Worm (Caenorhabditis elegans): ENCODE measurements around the gene srd-1.

srd-1 gene

ce11 chrII:10182634-10183033 is at the start of gene srd-1:
srd-1 (minus strand) TSS chrII:10182734.
- TF ChIP-seq B0310.2 (tag; optimal IDR thresholded peaks at IDR 0.05) = no peak
- no peak for TF ChIP-seq hnd-1 (tag; optimal IDR thresholded peaks at IDR 0.05)
- no peak for TF ChIP-seq ama-1 (optimal IDR thresholded peaks at IDR 0.05)
- TF ChIP-seq scrt-1 (GFP tag; IDR thresholded peaks at IDR 0.05) = no peak
- TF ChIP-seq flt-1 (GFP tag; IDR thresholded peaks at IDR 0.05) = no peak
- no peak for TF ChIP-seq hmg-4 (GFP tag; optimal IDR thresholded peaks at IDR 0.05)
- TF ChIP-seq ceh-36 (tag; optimal IDR thresholded peaks at IDR 0.05) = no peak
- no peak for TF ChIP-seq aly-1 (tag; optimal IDR thresholded peaks at IDR 0.05)
- no peak for TF ChIP-seq tbx-11 (GFP tag; IDR thresholded peaks at IDR 0.05)
- TF ChIP-seq F13C5.2 (tag; optimal IDR thresholded peaks at IDR 0.05) = no peak
- no peak for TF ChIP-seq sea-1 (GFP tag; conservative IDR thresholded peaks at IDR 0.05)
- TF ChIP-seq ets-7 (tag; optimal IDR thresholded peaks at IDR 0.05) = no peak
- TF ChIP-seq tbx-37 (GFP tag; conservative IDR thresholded peaks at IDR 0.05) = no peak
- no peak for TF ChIP-seq ceh-13 (GFP tag; optimal IDR thresholded peaks at IDR 0.05)
- no peak for TF ChIP-seq pes-1 (GFP tag; IDR thresholded peaks at IDR 0.05)
- no peak for TF ChIP-seq tra-4 (tag; optimal IDR thresholded peaks at IDR 0.05)

ce11 chrII:10231874-10232273 is 49.3 kb upstream of the srd-1 start:
- TF ChIP-seq ceh-36 (tag; optimal IDR thresholded peaks at IDR 0.05) (no peak), ama-1 (optimal IDR thresholded peaks at IDR 0.05) (no peak), pes-1 (GFP tag; IDR thresholded peaks at IDR 0.05) (no peak), tbx-37 (GFP tag; conservative IDR thresholded peaks at IDR 0.05) (no peak), hmg-4 (GFP tag; optimal IDR thresholded peaks at IDR 0.05) (no peak)

ce11 chrII:10230972-10231371 is 48.4 kb upstream of the srd-1 start, which contains the start of gene T01E8.8:
T01E8.8 (plus strand) TSS chrII:10231272.
- TF ChIP-seq scrt-1 (GFP tag; IDR thresholded peaks at IDR 0.05) = no peak
- TF ChIP-seq ets-7 (tag; optimal IDR thresholded peaks at IDR 0.05) = no peak
- TF ChIP-seq sea-1 (GFP tag; conservative IDR thresholded peaks at IDR 0.05) = no peak
- TF ChIP-seq tbx-11 (GFP tag; IDR thresholded peaks at IDR 0.05) = no peak
- no peak for TF ChIP-seq aly-1 (tag; optimal IDR thresholded peaks at IDR 0.05)
- no peak for TF ChIP-seq ama-1 (optimal IDR thresholded peaks at IDR 0.05)
- no peak for TF ChIP-seq B0310.2 (tag; optimal IDR thresholded peaks at IDR 0.05)
- TF ChIP-seq ceh-36 (tag; optimal IDR thresholded peaks at IDR 0.05) = no peak
- no peak for TF ChIP-seq pes-1 (GFP tag; IDR thresholded peaks at IDR 0.05)
- no peak for TF ChIP-seq tra-4 (tag; optimal IDR thresholded peaks at IDR 0.05)
- TF ChIP-seq flt-1 (GFP tag; IDR thresholded peaks at IDR 0.05) = no peak
- TF ChIP-seq hnd-1 (tag; optimal IDR thresholded peaks at IDR 0.05) = no peak
- TF ChIP-seq ceh-13 (GFP tag; optimal IDR thresholded peaks at IDR 0.05) = no peak
- TF ChIP-seq tbx-37 (GFP tag; conservative IDR thresholded peaks at IDR 0.05) = no peak
- no peak for TF ChIP-seq F13C5.2 (tag; optimal IDR thresholded peaks at IDR 0.05)
- TF ChIP-seq hmg-4 (GFP tag; optimal IDR thresholded peaks at IDR 0.05) = no peak
- TF ChIP-seq hmbx-1 (tag; optimal IDR thresholded peaks at IDR 0.05) = no peak

- TF ChIP-seq tra-4 (tag; optimal IDR thresholded peaks at IDR 0.05) = no peak
- TF ChIP-seq ets-7 (tag; optimal IDR thresholded peaks at IDR 0.05) = no peak
- no peak for TF ChIP-seq pes-1 (GFP tag; IDR thresholded peaks at IDR 0.05)
- TF ChIP-seq hmg-4 (GFP tag; optimal IDR thresholded peaks at IDR 0.05) = no peak
- TF ChIP-seq ceh-36 (tag; optimal IDR thresholded peaks at IDR 0.05) = no peak
- TF ChIP-seq tbx-37 (GFP tag; conservative IDR thresholded peaks at IDR 0.05) = no peak
Observed at ce11 chrII:10227030-10227429, 44.5 kb upstream of the srd-1 start, which contains the start of gene srh-135. srh-135 (minus strand) TSS chrII:10227130.

ce11 chrII:10222577-10222976 is 40.0 kb upstream of the srd-1 start, which contains the start of gene plc-3:
plc-3 (plus strand) TSS chrII:10222877.
- TF ChIP-seq hmg-4 (GFP tag; optimal IDR thresholded peaks at IDR 0.05) = no peak
- no peak for TF ChIP-seq flt-1 (GFP tag; IDR thresholded peaks at IDR 0.05)
- no peak for TF ChIP-seq aly-1 (tag; optimal IDR thresholded peaks at IDR 0.05)
- TF ChIP-seq B0310.2 (tag; optimal IDR thresholded peaks at IDR 0.05) = no peak
- TF ChIP-seq hmbx-1 (tag; optimal IDR thresholded peaks at IDR 0.05) = no peak
- TF ChIP-seq F13C5.2 (tag; optimal IDR thresholded peaks at IDR 0.05) = no peak
- no peak for TF ChIP-seq pes-1 (GFP tag; IDR thresholded peaks at IDR 0.05)
- TF ChIP-seq tbx-11 (GFP tag; IDR thresholded peaks at IDR 0.05) = no peak

- TF ChIP-seq hnd-1 (tag; optimal IDR thresholded peaks at IDR 0.05) (no peak), ets-7 (tag; optimal IDR thresholded peaks at IDR 0.05) (no peak), F13C5.2 (tag; optimal IDR thresholded peaks at IDR 0.05) (no peak), hmbx-1 (tag; optimal IDR thresholded peaks at IDR 0.05) (no peak), flt-1 (GFP tag; IDR thresholded peaks at IDR 0.05) (no peak), scrt-1 (GFP tag; IDR thresholded peaks at IDR 0.05) (no peak), tbx-11 (GFP tag; IDR thresholded peaks at IDR 0.05) (no peak), ama-1 (optimal IDR thresholded peaks at IDR 0.05) (no peak), B0310.2 (tag; optimal IDR thresholded peaks at IDR 0.05) (no peak)
Observed at ce11 chrII:10221627-10222026, 39.1 kb upstream of the srd-1 start.

- TF ChIP-seq B0310.2 (tag; optimal IDR thresholded peaks at IDR 0.05) = no peak
- TF ChIP-seq pes-1 (GFP tag; IDR thresholded peaks at IDR 0.05) = no peak
- TF ChIP-seq scrt-1 (GFP tag; IDR thresholded peaks at IDR 0.05) = no peak
- no peak for TF ChIP-seq F13C5.2 (tag; optimal IDR thresholded peaks at IDR 0.05)
- no peak for TF ChIP-seq tra-4 (tag; optimal IDR thresholded peaks at IDR 0.05)
- TF ChIP-seq sea-1 (GFP tag; conservative IDR thresholded peaks at IDR 0.05) = no peak
- TF ChIP-seq hmbx-1 (tag; optimal IDR thresholded peaks at IDR 0.05) = no peak
- TF ChIP-seq flt-1 (GFP tag; IDR thresholded peaks at IDR 0.05) = no peak
- TF ChIP-seq ceh-13 (GFP tag; optimal IDR thresholded peaks at IDR 0.05) = no peak
- no peak for TF ChIP-seq hnd-1 (tag; optimal IDR thresholded peaks at IDR 0.05)
- TF ChIP-seq ceh-36 (tag; optimal IDR thresholded peaks at IDR 0.05) = no peak
- TF ChIP-seq ama-1 (optimal IDR thresholded peaks at IDR 0.05) = no peak
- no peak for TF ChIP-seq aly-1 (tag; optimal IDR thresholded peaks at IDR 0.05)
- TF ChIP-seq ets-7 (tag; optimal IDR thresholded peaks at IDR 0.05) = no peak
- no peak for TF ChIP-seq hmg-4 (GFP tag; optimal IDR thresholded peaks at IDR 0.05)
- no peak for TF ChIP-seq tbx-37 (GFP tag; conservative IDR thresholded peaks at IDR 0.05)
- no peak for TF ChIP-seq tbx-11 (GFP tag; IDR thresholded peaks at IDR 0.05)
Observed at ce11 chrII:10220631-10221030, 38.1 kb upstream of the srd-1 start.

- TF ChIP-seq pes-1 (GFP tag; IDR thresholded peaks at IDR 0.05) = no peak
Observed at ce11 chrII:10218171-10218570, 35.6 kb upstream of the srd-1 start, which contains the start of gene ref-1. ref-1 (plus strand) TSS chrII:10218471.

All from whole organism, early embryonic.